Worm (Caenorhabditis elegans): ENCODE results near the gene jtr-1.

ce11 chrIV:1420603-1421002 is at the start of gene jtr-1:
- TF ChIP-seq ztf-23 (GFP tag; IDR thresholded peaks at IDR 0.05) (no peak), ref-1 (GFP tag; conservative IDR thresholded peaks at IDR 0.05) (no peak), med-1 (GFP tag; optimal IDR thresholded peaks at IDR 0.05; ENCODE audit: insufficient read depth) (no peak), flt-1 (GFP tag; IDR thresholded peaks at IDR 0.05) (no peak), T22C8.4 (GFP tag; IDR thresholded peaks at IDR 0.05) (no peak)
